Fruit fly (Drosophila melanogaster) whole organism, adult: ENCODE measurements around the gene CG42323.

ENCODE experiments used
- CG11617 ChIP-seq: fragments of 200-800 bp; sonication (Bioruptor generic); optimal IDR thresholded peaks from 2 replicates; lab custom pipeline; 2017; ENCODE audit warnings: mild to moderate bottlenecking, missing biosample characterization, missing genetic modification reagents, missing genetic modification characterization
- CG12768 ChIP-seq: fragments of 200-800 bp; sonication (Bioruptor generic); optimal IDR thresholded peaks from 2 replicates; lab custom pipeline; 2017; ENCODE audit warnings: missing biosample characterization, missing genetic modification characterization, mild to moderate bottlenecking, moderate library complexity, missing genetic modification reagents
- CG14711 ChIP-seq: fragments of 200-800 bp; sonication (Bioruptor generic); optimal IDR thresholded peaks from 2 replicates; lab custom pipeline; 2018; ENCODE audit warnings: missing biosample characterization, mild to moderate bottlenecking, missing genetic modification characterization, moderate library complexity
- CG1620 ChIP-seq: fragments of 200-800 bp; sonication (Bioruptor generic); optimal IDR thresholded peaks from 2 replicates; lab custom pipeline; 2016; ENCODE audit warnings: missing biosample characterization, missing genetic modification characterization
- CG33017 ChIP-seq: fragments of 200-800 bp; sonication (Bioruptor generic); optimal IDR thresholded peaks from 2 replicates; lab custom pipeline; 2018; ENCODE audit warnings: missing biosample characterization, mild to moderate bottlenecking, missing genetic modification characterization, moderate library complexity
- CG5204 ChIP-seq: fragments of 200-800 bp; sonication (Bioruptor generic); optimal IDR thresholded peaks from 2 replicates; lab custom pipeline; 2016; ENCODE audit warnings: missing biosample characterization, missing genetic modification characterization
- CG7045 ChIP-seq: fragments of 200-800 bp; sonication (Bioruptor generic); optimal IDR thresholded peaks from 2 replicates; lab custom pipeline; 2017; ENCODE audit warnings: missing biosample characterization, mild to moderate bottlenecking, missing genetic modification characterization
- CG7101 ChIP-seq: fragments of 200-800 bp; sonication (Bioruptor generic); optimal IDR thresholded peaks from 2 replicates; lab custom pipeline; 2018; ENCODE audit warnings: missing biosample characterization, mild to moderate bottlenecking, missing genetic modification characterization, moderate library complexity
- Clk ChIP-seq: fragments of 200-800 bp; sonication (Bioruptor generic); optimal IDR thresholded peaks from 2 replicates; lab custom pipeline; 2017; ENCODE audit warnings: missing biosample characterization, missing genetic modification characterization
- Crg-1 ChIP-seq: fragments of 200-800 bp; sonication (Bioruptor generic); optimal IDR thresholded peaks from 2 replicates; lab custom pipeline; 2016; ENCODE audit warnings: missing biosample characterization, missing genetic modification characterization
- Hr96 ChIP-seq: fragments of 200-800 bp; sonication (Bioruptor generic); optimal IDR thresholded peaks from 2 replicates; lab custom pipeline; 2016; ENCODE audit warnings: missing biosample characterization, missing genetic modification characterization
- Mnt ChIP-seq: fragments of 200-800 bp; sonication (Bioruptor generic); optimal IDR thresholded peaks from 2 replicates; lab custom pipeline; 2016; ENCODE audit warnings: missing biosample characterization, mild to moderate bottlenecking, missing genetic modification characterization
- bab1 ChIP-seq: fragments of 200-800 bp; sonication (Bioruptor generic); optimal IDR thresholded peaks from 3 replicates; lab custom pipeline; 2019; ENCODE audit warnings: missing biosample characterization, mild to moderate bottlenecking, missing genetic modification characterization, moderate library complexity
- cic ChIP-seq: fragments of 200-800 bp; sonication (Bioruptor generic); optimal IDR thresholded peaks from 2 replicates; lab custom pipeline; 2017; ENCODE audit warnings: missing biosample characterization, mild to moderate bottlenecking, missing genetic modification characterization, moderate library complexity
- cnc ChIP-seq, 2 experiments: fragments of >200 bp; optimal IDR thresholded peaks; 2 replicates each; lab custom pipeline; 2017
- kay ChIP-seq: fragments of 200-800 bp; sonication (Bioruptor generic); peaks from one replicate; lab custom pipeline; 2016; ENCODE audit warnings: missing biosample characterization, missing genetic modification characterization, borderline replicate concordance
- ovo ChIP-seq: fragments of 200-800 bp; sonication (Bioruptor generic); optimal IDR thresholded peaks from 2 replicates; lab custom pipeline; 2016; ENCODE audit warnings: missing biosample characterization, missing genetic modification characterization
- pad ChIP-seq: fragments of 200-800 bp; sonication (Bioruptor generic); optimal IDR thresholded peaks from 3 replicates; lab custom pipeline; 2017; ENCODE audit warnings: missing biosample characterization, missing genetic modification characterization, mild to moderate bottlenecking, moderate library complexity, missing genetic modification reagents
- tj ChIP-seq: fragments of 200-800 bp; sonication (Bioruptor generic); optimal IDR thresholded peaks from 3 replicates; lab custom pipeline; 2017; ENCODE audit warnings: missing biosample characterization, mild to moderate bottlenecking, missing genetic modification characterization, moderate library complexity
- toe ChIP-seq: fragments of 200-800 bp; sonication (Bioruptor generic); optimal IDR thresholded peaks from 2 replicates; lab custom pipeline; 2016; ENCODE audit warnings: missing biosample characterization, missing genetic modification characterization

The CG42323 gene

dm6 chrX:18399965-18400364 is 22.2 kb upstream of the CG42323 start, which contains the start of gene CG34328:
Gene CG34328 (minus strand): TSS chrX:18400065.
- TF ChIP-seq CG12768 (GFP tag; lab: Kevin White, UChicago) (no peak), pad (GFP tag; lab: Kevin White, UChicago) (no peak), tj (GFP tag; lab: Kevin White, UChicago) (no peak), cic (GFP tag; lab: Kevin White, UChicago) (no peak), bab1 (no peak), CG1620 (no peak), cnc (optimal IDR thresholded peaks at IDR 0.05; lab: Kevin White, UChicago) (no peak), CG33017 (tag; lab: Kevin White, UChicago) (no peak), Clk (GFP tag; lab: Kevin White, UChicago) (no peak), toe (GFP tag; lab: Kevin White, UChicago) (no peak), ovo (GFP tag; lab: Kevin White, UChicago) (no peak), CG7101 (tag; lab: Kevin White, UChicago) (no peak), CG7045 (GFP tag; lab: Kevin White, UChicago) (no peak), Mnt (GFP tag; lab: Kevin White, UChicago) (no peak), Crg-1 (GFP tag; lab: Kevin White, UChicago) (no peak), CG14711 (tag; lab: Kevin White, UChicago) (no peak), kay (no peak), Hr96 (GFP tag; lab: Kevin White, UChicago) (no peak), CG11617 (GFP tag; lab: Kevin White, UChicago) (no peak), CG5204 (GFP tag; lab: Kevin White, UChicago) (no peak)

dm6 chrX:18402564-18402963 is 19.6 kb upstream of the CG42323 start:
- TF ChIP-seq CG11617 (GFP tag; lab: Kevin White, UChicago) (no peak), cic (GFP tag; lab: Kevin White, UChicago) (no peak), bab1 (no peak), CG33017 (tag; lab: Kevin White, UChicago) (no peak), cnc (optimal IDR thresholded peaks at IDR 0.05; lab: Kevin White, UChicago) (no peak), toe (GFP tag; lab: Kevin White, UChicago) (no peak), CG5204 (GFP tag; lab: Kevin White, UChicago) (no peak), ovo (GFP tag; lab: Kevin White, UChicago) (no peak), pad (GFP tag; lab: Kevin White, UChicago) (no peak), CG7101 (tag; lab: Kevin White, UChicago) (no peak), Mnt (GFP tag; lab: Kevin White, UChicago) (no peak), Clk (GFP tag; lab: Kevin White, UChicago) (no peak), kay (no peak), Hr96 (GFP tag; lab: Kevin White, UChicago) (no peak), CG1620 (no peak), Crg-1 (GFP tag; lab: Kevin White, UChicago) (no peak), CG12768 (GFP tag; lab: Kevin White, UChicago) (no peak), CG14711 (tag; lab: Kevin White, UChicago) (no peak), CG7045 (GFP tag; lab: Kevin White, UChicago) (no peak), tj (GFP tag; lab: Kevin White, UChicago) (no peak)

- TF ChIP-seq Clk (GFP tag; lab: Kevin White, UChicago) = no peak
- no peak for TF ChIP-seq CG7045 (GFP tag; lab: Kevin White, UChicago)
- TF ChIP-seq Mnt (GFP tag; lab: Kevin White, UChicago) = peak; percentile 12
- no peak for TF ChIP-seq CG11617 (GFP tag; lab: Kevin White, UChicago)
- TF ChIP-seq tj (GFP tag; lab: Kevin White, UChicago) = peak; percentile 77
- TF ChIP-seq toe (GFP tag; lab: Kevin White, UChicago) = no peak
- TF ChIP-seq Hr96 (GFP tag; lab: Kevin White, UChicago) = no peak
- no peak for TF ChIP-seq kay
- no peak for TF ChIP-seq bab1
These were observed 18.0 kb upstream of the CG42323 start for dm6 chrX:18404150-18404631.

dm6 chrX:18404632-18405238 is 17.5 kb upstream of the CG42323 start:
- TF ChIP-seq cnc (optimal IDR thresholded peaks at IDR 0.05; lab: Kevin White, UChicago) = no peak
- TF ChIP-seq CG11617 (GFP tag; lab: Kevin White, UChicago) = peak; percentile 51
- no peak for TF ChIP-seq Crg-1 (GFP tag; lab: Kevin White, UChicago)
- TF ChIP-seq kay = peak; percentile 91
- TF ChIP-seq bab1 = peak; percentile 13
- TF ChIP-seq CG7101 (tag; lab: Kevin White, UChicago) = peak; percentile 8
- peak; percentile 12 for TF ChIP-seq ovo (GFP tag; lab: Kevin White, UChicago)
- no peak for TF ChIP-seq Mnt (GFP tag; lab: Kevin White, UChicago)
- peak; percentile 28 for TF ChIP-seq pad (GFP tag; lab: Kevin White, UChicago)
- peak; percentile 46 for TF ChIP-seq tj (GFP tag; lab: Kevin White, UChicago)
- TF ChIP-seq CG14711 (tag; lab: Kevin White, UChicago) = no peak
- no peak for TF ChIP-seq CG1620
- TF ChIP-seq CG7045 (GFP tag; lab: Kevin White, UChicago) = no peak
- TF ChIP-seq toe (GFP tag; lab: Kevin White, UChicago) = no peak
- TF ChIP-seq CG12768 (GFP tag; lab: Kevin White, UChicago) = no peak
- TF ChIP-seq cic (GFP tag; lab: Kevin White, UChicago) = peak; percentile 55
- peak; percentile 54 for TF ChIP-seq CG5204 (GFP tag; lab: Kevin White, UChicago)
- TF ChIP-seq Clk (GFP tag; lab: Kevin White, UChicago) = no peak
- TF ChIP-seq CG33017 (tag; lab: Kevin White, UChicago) = no peak
- TF ChIP-seq Hr96 (GFP tag; lab: Kevin White, UChicago) = peak; percentile 52

- TF ChIP-seq CG33017 (tag; lab: Kevin White, UChicago) (peak; percentile 46), Crg-1 (GFP tag; lab: Kevin White, UChicago) (no peak), CG11617 (GFP tag; lab: Kevin White, UChicago) (peak; percentile 7), cnc (optimal IDR thresholded peaks at IDR 0.05; lab: Kevin White, UChicago) (no peak), tj (GFP tag; lab: Kevin White, UChicago) (no peak), kay (no peak), Mnt (GFP tag; lab: Kevin White, UChicago) (no peak), Hr96 (GFP tag; lab: Kevin White, UChicago) (peak; percentile 32), CG7101 (tag; lab: Kevin White, UChicago) (peak; percentile 17), CG14711 (tag; lab: Kevin White, UChicago) (peak; percentile 57), CG5204 (GFP tag; lab: Kevin White, UChicago) (no peak), CG12768 (GFP tag; lab: Kevin White, UChicago) (no peak), toe (GFP tag; lab: Kevin White, UChicago) (peak; percentile 28), CG7045 (GFP tag; lab: Kevin White, UChicago) (peak; percentile 31)
These were observed 16.6 kb upstream of the CG42323 start for dm6 chrX:18405567-18406059.
